Fruit fly (Drosophila melanogaster): ENCODE measurements around the gene CheA75a.

dm6 chr3L:18242096-18242495 is 9.8 kb upstream of the CheA75a start:
- TF ChIP-seq ey (GFP tag; optimal IDR thresholded peaks at IDR 0.05) = no peak
- TF ChIP-seq usp (GFP tag; optimal IDR thresholded peaks at IDR 0.05) = no peak
- no peak for TF ChIP-seq h (GFP tag; optimal IDR thresholded peaks at IDR 0.05)
- TF ChIP-seq brk (GFP tag; optimal IDR thresholded peaks at IDR 0.05) = no peak
- TF ChIP-seq Dif (GFP tag; optimal IDR thresholded peaks at IDR 0.05; ENCODE audit: partially characterized antibody) = no peak
- no peak for TF ChIP-seq CG9705 (GFP tag; optimal IDR thresholded peaks at IDR 0.05)
- no peak for TF ChIP-seq pan (optimal IDR thresholded peaks at IDR 0.05)
- no peak for TF ChIP-seq Abd-B (GFP tag; optimal IDR thresholded peaks at IDR 0.05)
- TF ChIP-seq sage (GFP tag; optimal IDR thresholded peaks at IDR 0.05) = no peak
- TF ChIP-seq Hnf4 (GFP tag; optimal IDR thresholded peaks at IDR 0.05) = no peak

Measured in whole organism, wandering third instar larva.